Worm (Caenorhabditis elegans) whole organism, mixed stage, embryonic: ENCODE measurements around the gene F20D6.15.

Experiments
- M03D4.4 ChIP-seq: sonication (generic microtip); optimal IDR thresholded peaks from 2 replicates; lab custom pipeline; 2017; ENCODE audit warnings: mild to moderate bottlenecking, missing genetic modification characterization, missing compliant biosample characterization
- bed-3 ChIP-seq: fragments of 200-800 bp; sonication (Bioruptor generic); optimal IDR thresholded peaks from 3 replicates; lab custom pipeline; 2018; ENCODE audit warnings: mild to moderate bottlenecking, missing genetic modification characterization, moderate library complexity, missing compliant biosample characterization
- blmp-1 ChIP-seq: fragments of 150-350 bp; optimal IDR thresholded peaks from 2 replicates; lab custom pipeline; 2014; ENCODE audit warnings: missing biosample characterization, missing genetic modification characterization
- ceh-43 ChIP-seq: fragments of 200-800 bp; sonication (Bioruptor generic); optimal IDR thresholded peaks from 2 replicates; lab custom pipeline; 2018; ENCODE audit warnings: mild to moderate bottlenecking, missing genetic modification characterization, moderate library complexity, missing compliant biosample characterization
- ceh-83 ChIP-seq: fragments of 200-800 bp; sonication (Bioruptor generic); optimal IDR thresholded peaks from 2 replicates; lab custom pipeline; 2018; ENCODE audit warnings: mild to moderate bottlenecking, missing genetic modification characterization, missing compliant biosample characterization
- ces-1 ChIP-seq: fragments of 150-350 bp; optimal IDR thresholded peaks from 2 replicates; lab custom pipeline; 2014; ENCODE audit warnings: missing biosample characterization, missing genetic modification reagents, missing genetic modification characterization
- cnd-1 ChIP-seq: fragments of 200-800 bp; sonication (Bioruptor generic); optimal IDR thresholded peaks from 2 replicates; lab custom pipeline; 2018; ENCODE audit warnings: mild to moderate bottlenecking, missing genetic modification characterization, missing compliant biosample characterization
- drap-1 ChIP-seq: fragments of 200-800 bp; sonication (Bioruptor generic); optimal IDR thresholded peaks from 3 replicates; lab custom pipeline; 2018; ENCODE audit warnings: mild to moderate bottlenecking, missing genetic modification characterization, missing compliant biosample characterization
- elt-1 ChIP-seq: sonication (generic microtip); optimal IDR thresholded peaks from 2 replicates; lab custom pipeline; 2017; ENCODE audit warnings: missing genetic modification characterization, mild to moderate bottlenecking, missing compliant biosample characterization, antibody characterized with exemption, moderate library complexity, borderline replicate concordance; ENCODE audit not compliant: insufficient read depth
- elt-3 ChIP-seq: fragments of 150-350 bp; optimal IDR thresholded peaks from 2 replicates; lab custom pipeline; 2014; ENCODE audit warnings: missing biosample characterization, missing genetic modification characterization
- flh-1 ChIP-seq: fragments of 200-800 bp; sonication (Bioruptor generic); optimal IDR thresholded peaks from 2 replicates; lab custom pipeline; 2018; ENCODE audit warnings: mild to moderate bottlenecking, missing genetic modification characterization, moderate library complexity, missing compliant biosample characterization
- ham-2 ChIP-seq: fragments of 200-800 bp; sonication (Bioruptor generic); optimal IDR thresholded peaks from 2 replicates; lab custom pipeline; 2018; ENCODE audit warnings: mild to moderate bottlenecking, missing genetic modification characterization, missing compliant biosample characterization
- hlh-1 ChIP-seq: fragments of 150-350 bp; optimal IDR thresholded peaks from 2 replicates; lab custom pipeline; 2014; ENCODE audit warnings: missing biosample characterization, missing genetic modification reagents, missing genetic modification characterization
- lin-13 ChIP-seq: fragments of 150-350 bp; optimal IDR thresholded peaks from 2 replicates; lab custom pipeline; 2014; ENCODE audit warnings: missing biosample characterization, missing genetic modification characterization
- lin-32 ChIP-seq: fragments of 200-800 bp; sonication (Bioruptor generic); optimal IDR thresholded peaks from 2 replicates; lab custom pipeline; 2018; ENCODE audit warnings: mild to moderate bottlenecking, missing genetic modification characterization, missing compliant biosample characterization
- lsy-2 ChIP-seq: fragments of 150-350 bp; optimal IDR thresholded peaks from 2 replicates; lab custom pipeline; 2014; ENCODE audit warnings: missing biosample characterization, missing genetic modification characterization
- mab-5 ChIP-seq: fragments of 150-350 bp; optimal IDR thresholded peaks from 2 replicates; lab custom pipeline; 2014; ENCODE audit warnings: missing biosample characterization, missing genetic modification characterization
- mep-1 ChIP-seq: fragments of 150-350 bp; optimal IDR thresholded peaks from 2 replicates; lab custom pipeline; 2017; ENCODE audit warnings: missing biosample characterization, missing genetic modification reagents, missing genetic modification characterization, inconsistent platforms
- mls-2 ChIP-seq: sonication (generic microtip); optimal IDR thresholded peaks from 2 replicates; lab custom pipeline; 2016; ENCODE audit warnings: mild to moderate bottlenecking, missing genetic modification characterization, moderate library complexity, missing compliant biosample characterization
- nhr-2 ChIP-seq: fragments of 150-350 bp; optimal IDR thresholded peaks from 2 replicates; lab custom pipeline; 2014; ENCODE audit warnings: missing biosample characterization, missing genetic modification characterization
- nhr-237 ChIP-seq: fragments of 150-350 bp; optimal IDR thresholded peaks from 2 replicates; lab custom pipeline; 2014; ENCODE audit warnings: missing biosample characterization, missing genetic modification characterization
- nhr-28 ChIP-seq: fragments of 150-350 bp; optimal IDR thresholded peaks from 2 replicates; lab custom pipeline; 2014; ENCODE audit warnings: missing biosample characterization, missing genetic modification characterization
- nhr-76 ChIP-seq: sonication (generic microtip); optimal IDR thresholded peaks from 2 replicates; lab custom pipeline; 2017; ENCODE audit warnings: missing biosample characterization, missing genetic modification characterization
- pha-4 ChIP-seq: fragments of 150-350 bp; optimal IDR thresholded peaks from 2 replicates; lab custom pipeline; 2018; ENCODE audit warnings: missing biosample characterization, missing genetic modification reagents, missing genetic modification characterization
- snpc-4 ChIP-seq: fragments of 150-350 bp; optimal IDR thresholded peaks from 2 replicates; lab custom pipeline; 2014; ENCODE audit warnings: missing biosample characterization, missing genetic modification characterization
- sptf-1 ChIP-seq: sonication (generic microtip); optimal IDR thresholded peaks from 2 replicates; lab custom pipeline; 2017; ENCODE audit warnings: mild to moderate bottlenecking, missing genetic modification characterization, moderate library complexity, missing compliant biosample characterization
- unc-39 ChIP-seq: fragments of 150-350 bp; optimal IDR thresholded peaks from 2 replicates; lab custom pipeline; 2014; ENCODE audit warnings: missing biosample characterization, missing genetic modification characterization
- unc-62 ChIP-seq: fragments of 150-350 bp; optimal IDR thresholded peaks from 2 replicates; lab custom pipeline; 2014; ENCODE audit warnings: missing biosample characterization, missing genetic modification reagents, missing genetic modification characterization
- zip-8 ChIP-seq: fragments of 150-350 bp; optimal IDR thresholded peaks from 2 replicates; lab custom pipeline; 2014; ENCODE audit warnings: missing biosample characterization, missing genetic modification characterization
- ztf-11 ChIP-seq: fragments of 150-350 bp; optimal IDR thresholded peaks from 2 replicates; lab custom pipeline; 2014; ENCODE audit warnings: missing biosample characterization, missing genetic modification characterization

Gene F20D6.15

DNA sequence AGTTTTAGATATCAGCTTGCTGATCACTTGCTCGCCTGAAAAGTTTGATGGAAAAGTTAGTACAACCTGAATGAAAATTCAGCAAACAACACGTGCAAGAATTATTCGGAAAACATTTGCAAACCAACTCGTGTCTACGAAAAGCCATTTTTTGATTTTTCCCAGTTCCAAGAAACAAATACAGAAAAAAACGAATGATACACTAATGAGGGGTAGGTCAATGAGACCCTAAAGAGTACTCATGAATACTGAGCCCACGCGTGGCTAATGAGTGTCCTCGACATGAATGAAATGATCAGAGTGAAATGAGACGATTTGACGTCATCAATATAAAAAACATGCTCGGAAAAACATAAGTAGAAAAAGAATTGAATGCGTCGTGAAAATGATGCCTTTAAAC, 23.7 kb upstream of the F20D6.15 start:
- TF ChIP-seq blmp-1 (no peak), ceh-43 (GFP tag; lab: Kevin White, UChicago) (no peak), lsy-2 (tag; lab: Kevin White, UChicago) (no peak), lin-13 (no peak), nhr-28 (tag; lab: Kevin White, UChicago) (no peak), elt-1 (tag; lab: Kevin White, UChicago) (no peak), ztf-11 (no peak), M03D4.4 (tag; lab: Kevin White, UChicago) (no peak), drap-1 (GFP tag; lab: Kevin White, UChicago) (no peak), hlh-1 (no peak), zip-8 (tag; lab: Kevin White, UChicago) (no peak), cnd-1 (tag; lab: Kevin White, UChicago) (no peak), sptf-1 (tag; lab: Kevin White, UChicago) (no peak), ham-2 (GFP tag; lab: Kevin White, UChicago) (no peak), elt-3 (tag; lab: Kevin White, UChicago) (no peak), unc-39 (tag; lab: Kevin White, UChicago) (no peak), nhr-237 (tag; lab: Kevin White, UChicago) (no peak), nhr-2 (tag; lab: Kevin White, UChicago) (no peak), snpc-4 (tag; lab: Kevin White, UChicago) (no peak), mab-5 (tag; lab: Kevin White, UChicago) (no peak)

DNA sequence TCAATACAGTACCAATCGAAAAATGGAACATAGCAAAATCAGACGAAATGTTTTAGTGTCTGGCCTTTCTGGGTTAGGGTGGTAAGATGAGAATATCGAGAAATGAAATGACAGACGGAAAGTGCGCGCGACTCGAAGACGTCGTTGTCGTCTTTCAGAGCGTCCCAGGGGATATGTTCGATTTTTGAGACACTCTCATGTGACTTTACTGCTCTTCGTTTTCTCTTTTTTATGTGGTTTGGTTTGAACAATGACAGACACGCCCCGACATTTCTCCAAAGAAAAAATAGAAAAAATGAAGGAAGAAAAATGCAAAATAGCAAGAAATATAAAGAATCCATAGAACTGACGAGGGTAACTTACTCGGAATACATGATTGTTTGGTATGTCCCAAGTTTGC, 22.3 kb upstream of the F20D6.15 start:
- TF ChIP-seq nhr-76 (tag; lab: Kevin White, UChicago) (no peak), nhr-237 (tag; lab: Kevin White, UChicago) (no peak), ceh-43 (GFP tag; lab: Kevin White, UChicago) (no peak), lin-32 (GFP tag; lab: Kevin White, UChicago) (no peak), elt-3 (tag; lab: Kevin White, UChicago) (no peak), ztf-11 (no peak), ces-1 (GFP tag; lab: Kevin White, UChicago) (no peak), flh-1 (no peak), mab-5 (tag; lab: Kevin White, UChicago) (no peak), lin-13 (no peak), ceh-83 (GFP tag; lab: Kevin White, UChicago) (no peak)

DNA sequence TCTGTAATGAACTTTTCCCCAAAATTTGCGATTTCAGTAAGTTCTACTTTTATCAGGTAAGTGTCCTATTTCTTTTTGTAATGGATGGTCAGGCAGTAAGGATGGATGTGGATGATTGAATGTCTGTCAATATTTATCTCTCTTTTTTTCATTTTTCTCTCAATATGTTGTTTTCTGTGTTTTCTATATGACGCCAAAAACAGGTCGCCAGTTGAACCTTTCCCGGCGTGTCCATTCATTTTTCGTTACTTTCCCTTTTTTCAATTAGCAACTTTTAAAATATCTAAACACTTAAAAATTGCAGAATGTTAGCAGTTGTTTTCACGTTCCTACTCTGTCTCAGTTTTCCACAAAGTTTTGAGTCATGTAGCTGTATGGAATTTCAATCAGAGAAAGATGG, 18.7 kb upstream of the F20D6.15 start, which contains the start of gene timp-1:
Gene timp-1, plus strand, starts transcription at position 305 of the 400 bp plus-strand sequence.
- no peak for TF ChIP-seq ceh-83 (GFP tag; lab: Kevin White, UChicago)
- peak; percentile 67 for TF ChIP-seq zip-8 (tag; lab: Kevin White, UChicago)
- no peak for TF ChIP-seq mep-1 (tag; lab: Kevin White, UChicago)
- no peak for TF ChIP-seq snpc-4 (tag; lab: Kevin White, UChicago)
- TF ChIP-seq, all 35 proteins: peak for 1

DNA sequence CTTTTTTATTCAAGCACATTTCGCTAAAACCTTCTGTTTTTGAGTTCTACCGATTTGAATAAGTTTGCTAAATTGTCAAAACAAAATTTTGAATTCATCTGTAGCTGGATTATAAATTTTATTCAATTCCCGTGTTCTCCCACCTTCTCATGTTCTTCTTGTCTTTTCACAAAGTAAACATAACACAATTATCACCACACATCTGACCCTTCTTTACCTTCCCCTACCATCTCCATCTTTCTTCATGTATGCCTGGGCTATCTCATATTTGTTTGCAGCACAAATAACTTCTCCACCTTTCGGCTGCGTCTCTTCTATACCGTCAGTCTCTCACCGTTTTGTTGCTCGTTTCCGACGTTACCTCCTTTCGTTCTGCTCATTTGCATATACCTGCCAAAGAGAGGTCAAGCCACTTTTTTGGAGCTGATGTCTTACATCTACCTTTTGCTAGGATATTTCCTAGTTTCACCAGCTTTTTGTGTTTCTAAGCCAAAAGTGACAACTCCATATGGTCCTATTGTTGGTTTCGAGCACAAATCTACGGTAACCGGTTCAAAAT, 14.9 kb upstream of the F20D6.15 start, which contains the start of gene cest-17:
Gene cest-17, plus strand, starts transcription at position 248 of the 559 bp plus-strand sequence.
- TF ChIP-seq mls-2 (tag; lab: Kevin White, UChicago) (no peak), lin-32 (GFP tag; lab: Kevin White, UChicago) (no peak), lin-13 (no peak), nhr-2 (tag; lab: Kevin White, UChicago) (peak; percentile 0), pha-4 (tag; lab: Kevin White, UChicago) (peak; percentile 6), nhr-237 (tag; lab: Kevin White, UChicago) (no peak), ces-1 (GFP tag; lab: Kevin White, UChicago) (no peak), zip-8 (tag; lab: Kevin White, UChicago) (no peak), bed-3 (no peak), nhr-76 (tag; lab: Kevin White, UChicago) (no peak), mep-1 (tag; lab: Kevin White, UChicago) (no peak)

DNA sequence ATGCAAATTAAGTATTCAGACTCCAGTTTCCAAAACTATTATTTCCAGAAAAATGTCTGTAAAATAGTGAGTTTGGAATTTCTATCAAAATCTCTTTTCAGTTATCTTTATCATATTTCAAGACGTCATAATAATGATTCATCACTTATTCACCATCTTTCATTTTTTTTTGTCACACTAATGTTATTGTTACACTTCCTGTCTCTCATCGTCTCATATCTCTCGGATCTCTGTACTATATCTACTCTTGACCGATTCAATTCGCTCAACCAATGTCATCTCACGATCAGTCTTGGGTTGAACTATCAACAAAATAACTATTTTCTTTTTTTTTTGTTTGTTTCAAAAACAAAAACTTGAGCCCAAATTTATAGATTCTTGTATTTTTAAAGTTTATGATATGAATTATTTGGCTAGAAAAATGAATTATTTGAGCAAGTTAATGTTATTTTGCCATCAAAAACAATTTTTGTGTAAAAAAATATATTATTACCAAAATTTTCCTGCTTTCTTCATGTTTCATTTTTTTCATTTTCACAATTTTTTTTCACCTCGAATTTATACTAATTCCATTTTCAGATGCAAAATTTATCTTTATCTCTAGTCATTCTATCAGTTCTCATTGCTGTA, 13.1 kb upstream of the F20D6.15 start, which contains the start of gene cri-2:
Gene cri-2, plus strand, starts transcription at position 580 of the 630 bp plus-strand sequence.
- TF ChIP-seq nhr-2 (tag; lab: Kevin White, UChicago) (no peak), lin-13 (no peak), cnd-1 (tag; lab: Kevin White, UChicago) (no peak), blmp-1 (no peak), pha-4 (tag; lab: Kevin White, UChicago) (no peak), ceh-43 (GFP tag; lab: Kevin White, UChicago) (no peak), unc-62 (peak; percentile 68), mep-1 (tag; lab: Kevin White, UChicago) (no peak)
